Worm (Caenorhabditis elegans): ENCODE measurements around the gene C55A6.3.

DNA sequence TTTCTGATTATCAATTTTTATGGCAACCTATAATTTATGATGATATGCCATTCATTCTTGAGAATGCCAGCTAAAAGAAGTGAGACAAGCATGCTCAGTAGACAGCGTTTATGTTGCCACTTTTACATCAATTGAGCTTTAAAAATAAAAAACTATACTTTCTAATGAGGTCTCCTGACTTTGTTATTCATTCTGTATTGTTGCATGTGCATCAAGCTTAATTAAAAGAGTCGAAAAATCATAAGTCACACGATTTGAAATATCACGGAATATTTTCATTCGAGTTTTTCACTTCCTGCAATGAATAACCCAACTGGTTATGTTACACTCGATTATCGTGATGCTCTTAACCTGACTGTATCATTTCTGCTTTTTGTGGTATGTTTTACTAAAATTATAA is 49.3 kb upstream of the C55A6.3 start, which contains the start of gene srx-86:
- TF ChIP-seq tab-1 (GFP tag; IDR thresholded peaks at IDR 0.05) (no peak), T22C8.4 (GFP tag; IDR thresholded peaks at IDR 0.05) (no peak), med-1 (GFP tag; optimal IDR thresholded peaks at IDR 0.05; ENCODE audit: insufficient read depth) (no peak), cog-1 (tag; optimal IDR thresholded peaks at IDR 0.05) (no peak), flt-1 (GFP tag; IDR thresholded peaks at IDR 0.05) (no peak), ref-1 (GFP tag; conservative IDR thresholded peaks at IDR 0.05) (no peak), ztf-29 (GFP tag; IDR thresholded peaks at IDR 0.05) (no peak), ztf-23 (GFP tag; IDR thresholded peaks at IDR 0.05) (no peak)
